Worm (Caenorhabditis elegans): ENCODE measurements around the gene K07D4.2.

ce11 chrII:4025462-4025861 lies 19.8 kb downstream of the K07D4.2 start, which contains the start of gene K07D4.5:
- TF ChIP-seq ztf-11 (tag; optimal IDR thresholded peaks at IDR 0.05) (no peak), tbx-8 (GFP tag; optimal IDR thresholded peaks at IDR 0.05) (no peak), lsy-2 (tag; optimal IDR thresholded peaks at IDR 0.05) (no peak), lin-13 (tag; optimal IDR thresholded peaks at IDR 0.05) (no peak), nhr-76 (tag; optimal IDR thresholded peaks at IDR 0.05) (no peak), nhr-12 (tag; optimal IDR thresholded peaks at IDR 0.05) (no peak), cnd-1 (tag; optimal IDR thresholded peaks at IDR 0.05) (no peak), unc-62 (GFP tag; optimal IDR thresholded peaks at IDR 0.05) (no peak), flh-1 (GFP tag; optimal IDR thresholded peaks at IDR 0.05) (no peak), nhr-237 (tag; optimal IDR thresholded peaks at IDR 0.05) (no peak), ceh-39 (tag; optimal IDR thresholded peaks at IDR 0.05) (no peak), elt-3 (tag; optimal IDR thresholded peaks at IDR 0.05) (no peak)
